Fruit fly (Drosophila melanogaster) S2 (cell line): ENCODE data around the gene Art8.

ENCODE experiments used
- CG8478 ChIP-seq: fragments of >200 bp; optimal IDR thresholded peaks from 2 replicates; lab custom pipeline; 2018
- CTCF ChIP-seq, 2 experiments: fragments of >200 bp; optimal IDR thresholded peaks; 2 replicates each; lab custom pipeline; 2018

dm6 chr2L:11039548-11040144 lies 28.8 kb upstream of the Art8 start:
- TF ChIP-seq CG8478 (lab: Kevin White, UChicago) (no peak), CTCF (optimal IDR thresholded peaks at IDR 0.05; lab: Kevin White, UChicago) (no peak)
